Fruit fly (Drosophila melanogaster) whole organism: ENCODE results near the gene dgt2.

Source experiments
- Dll ChIP-seq: fragments of >200 bp; optimal IDR thresholded peaks from 2 replicates; lab custom pipeline; 2017
- pan ChIP-seq: fragments of >200 bp; optimal IDR thresholded peaks from 2 replicates; lab custom pipeline; 2017

- TF ChIP-seq Dll: no peak
- no peak for TF ChIP-seq pan (lab: Kevin White, UChicago)
Observed at dm6 chr2L:11980075-11980474, 9.7 kb upstream of the dgt2 start.
